Fruit fly (Drosophila melanogaster) whole organism, pupa: Measurements from ENCODE around the gene CG33514.
A peak's percentile ranks its signal among the peaks of the same experiment; 100 is the strongest.

Source experiments
- CG10348 ChIP-seq: fragments of 200-800 bp; sonication (Bioruptor generic); IDR thresholded peaks from 2 replicates; pipeline ENCODE4 v1.3.6; 2022; ENCODE audit warnings: missing biosample characterization, missing genetic modification characterization
- CG13204 ChIP-seq: fragments of 200-800 bp; sonication (Bioruptor generic); optimal IDR thresholded peaks from 2 replicates; lab custom pipeline; 2018; ENCODE audit warnings: missing biosample characterization, mild to moderate bottlenecking, missing genetic modification characterization, moderate library complexity
- CG15710 ChIP-seq: fragments of 200-800 bp; sonication (Bioruptor generic); optimal IDR thresholded peaks from 2 replicates; lab custom pipeline; 2018; ENCODE audit warnings: missing biosample characterization, mild to moderate bottlenecking, missing genetic modification characterization, moderate library complexity
- CG32121 ChIP-seq: fragments of 200-800 bp; sonication (Bioruptor generic); IDR thresholded peaks from 2 replicates; pipeline ENCODE4 v1.3.6; 2022; ENCODE audit warnings: missing biosample characterization, missing genetic modification characterization
- CG4496 ChIP-seq: fragments of 200-800 bp; sonication (Bioruptor generic); IDR thresholded peaks from 3 replicates; pipeline ENCODE4 v1.3.6; 2022; ENCODE audit warnings: missing biosample characterization, missing genetic modification characterization
- CG8301 ChIP-seq: fragments of 200-800 bp; sonication (Bioruptor generic); optimal IDR thresholded peaks from 2 replicates; lab custom pipeline; 2018; ENCODE audit warnings: missing biosample characterization, mild to moderate bottlenecking, missing genetic modification characterization
- D1 ChIP-seq: fragments of 200-800 bp; sonication (Bioruptor generic); optimal IDR thresholded peaks from 2 replicates; lab custom pipeline; 2018; ENCODE audit warnings: missing biosample characterization, mild to moderate bottlenecking, missing genetic modification characterization, moderate library complexity
- Ets98B ChIP-seq: fragments of 200-800 bp; sonication (Bioruptor generic); IDR thresholded peaks from 2 replicates; pipeline ENCODE4 v1.3.6; 2022; ENCODE audit warnings: missing biosample characterization, missing genetic modification characterization
- Pif1A ChIP-seq: fragments of 200-800 bp; sonication (Bioruptor generic); optimal IDR thresholded peaks from 3 replicates; lab custom pipeline; 2016; ENCODE audit warnings: missing biosample characterization, missing genetic modification characterization
- Pif1B ChIP-seq: fragments of 200-800 bp; sonication (Bioruptor generic); optimal IDR thresholded peaks from 3 replicates; lab custom pipeline; 2016; ENCODE audit warnings: missing biosample characterization, missing genetic modification characterization
- Snoo ChIP-seq: fragments of 200-800 bp; sonication (Bioruptor generic); optimal IDR thresholded peaks from 3 replicates; lab custom pipeline; 2017; ENCODE audit warnings: missing biosample characterization, mild to moderate bottlenecking, missing genetic modification characterization, inconsistent platforms
- fd96Ca ChIP-seq: fragments of 200-800 bp; sonication (Bioruptor generic); IDR thresholded peaks from 3 replicates; pipeline ENCODE4 v1.3.6; 2022; ENCODE audit warnings: missing biosample characterization, missing genetic modification characterization

DNA sequence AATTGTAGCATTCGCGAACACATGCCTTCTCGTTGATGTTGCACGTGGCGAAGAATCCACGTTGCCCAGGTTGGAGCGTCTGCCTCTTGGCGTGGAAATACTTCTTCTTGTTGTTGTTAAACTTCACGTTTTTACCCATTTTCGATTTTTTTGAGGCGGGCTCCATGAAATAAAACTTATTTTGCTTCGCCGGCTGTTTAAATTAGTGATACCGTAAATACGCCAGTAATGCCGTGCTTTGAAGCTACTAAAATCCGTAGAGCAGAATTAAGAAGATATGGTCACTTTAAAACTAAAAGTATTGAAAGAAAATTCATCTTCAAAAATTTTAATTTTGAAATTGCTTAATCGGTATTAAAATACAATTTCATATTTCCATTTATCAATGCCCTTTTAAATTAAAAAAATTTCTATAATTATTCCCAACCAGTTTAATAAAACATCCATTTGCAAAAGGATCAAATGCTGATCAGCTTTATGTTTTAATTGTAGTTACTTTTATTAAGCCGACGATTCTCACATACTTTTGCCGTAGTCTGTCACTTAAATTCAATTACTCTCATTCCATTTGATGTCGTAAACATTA lies 43.1 kb upstream of the CG33514 start, which contains the start of gene CG15014:
- TF ChIP-seq CG13204 (GFP tag; lab: Kevin White, UChicago) (no peak), Ets98B (GFP tag; lab: Robert Waterston, UW) (no peak), CG10348 (GFP tag; lab: Robert Waterston, UW) (no peak), Pif1B (no peak), D1 (tag; lab: Kevin White, UChicago) (peak; percentile 62), CG8301 (tag; lab: Kevin White, UChicago) (no peak), CG32121 (GFP tag; lab: Robert Waterston, UW) (no peak), CG15710 (no peak), fd96Ca (GFP tag; lab: Robert Waterston, UW) (no peak), CG4496 (GFP tag; lab: Robert Waterston, UW) (no peak), Snoo (tag; lab: Kevin White, UChicago) (no peak), Pif1A (GFP tag; lab: Kevin White, UChicago) (no peak)
